Worm (Caenorhabditis elegans) whole organism, late embryonic: ENCODE data around the gene F23D12.2.

ENCODE experiments used
- C38D4.7 ChIP-seq: fragments of 200-800 bp; sonication (Bioruptor generic); optimal IDR thresholded peaks from 2 replicates; lab custom pipeline; 2018; ENCODE audit warnings: mild to moderate bottlenecking, missing genetic modification characterization, moderate library complexity, missing compliant biosample characterization
- K02D7.2 ChIP-seq: sonication (generic microtip); optimal IDR thresholded peaks from 2 replicates; lab custom pipeline; 2017; ENCODE audit warnings: mild to moderate bottlenecking, missing genetic modification characterization, missing compliant biosample characterization
- K09A11.1 ChIP-seq: sonication (generic microtip); optimal IDR thresholded peaks from 2 replicates; lab custom pipeline; 2017; ENCODE audit warnings: antibody characterized with exemption, mild to moderate bottlenecking, missing genetic modification characterization, missing compliant biosample characterization; ENCODE audit not compliant: insufficient read depth
- Y22D7AL.16 ChIP-seq: sonication (generic microtip); optimal IDR thresholded peaks from 2 replicates; lab custom pipeline; 2016; ENCODE audit warnings: missing genetic modification characterization, missing compliant biosample characterization
- ama-1 ChIP-seq: fragments of 150-350 bp; optimal IDR thresholded peaks from 2 replicates; lab custom pipeline; 2014
- ceh-14 ChIP-seq: sonication (generic microtip); optimal IDR thresholded peaks from 2 replicates; lab custom pipeline; 2016; ENCODE audit warnings: missing genotype, missing genetic modification characterization, missing compliant biosample characterization
- ceh-18 ChIP-seq: sonication (generic microtip); optimal IDR thresholded peaks from 2 replicates; lab custom pipeline; 2016; ENCODE audit warnings: missing genetic modification characterization, missing compliant biosample characterization
- ceh-19 ChIP-seq: fragments of 200-800 bp; sonication (Bioruptor generic); optimal IDR thresholded peaks from 2 replicates; lab custom pipeline; 2018; ENCODE audit warnings: mild to moderate bottlenecking, missing genetic modification characterization, missing compliant biosample characterization
- ceh-2 ChIP-seq: sonication (generic microtip); optimal IDR thresholded peaks from 2 replicates; lab custom pipeline; 2016; ENCODE audit warnings: missing genotype, missing genetic modification characterization, missing compliant biosample characterization
- ceh-22 ChIP-seq: sonication (generic microtip); optimal IDR thresholded peaks from 2 replicates; lab custom pipeline; 2017; ENCODE audit warnings: missing biosample characterization, missing genetic modification characterization
- ceh-31 ChIP-seq: sonication (generic microtip); optimal IDR thresholded peaks from 2 replicates; lab custom pipeline; 2016; ENCODE audit warnings: missing genetic modification characterization, missing compliant biosample characterization
- ceh-34 ChIP-seq: sonication (generic microtip); optimal IDR thresholded peaks from 2 replicates; lab custom pipeline; 2016; ENCODE audit warnings: mild to moderate bottlenecking, missing genetic modification characterization, missing compliant biosample characterization
- ceh-48 ChIP-seq: sonication (generic microtip); optimal IDR thresholded peaks from 2 replicates; lab custom pipeline; 2016; ENCODE audit warnings: missing genetic modification characterization, inconsistent platforms, missing compliant biosample characterization
- ceh-6 ChIP-seq: fragments of 200-800 bp; sonication (Bioruptor generic); optimal IDR thresholded peaks from 2 replicates; lab custom pipeline; 2018; ENCODE audit warnings: mild to moderate bottlenecking, missing genetic modification characterization, missing compliant biosample characterization
- che-1 ChIP-seq: sonication (generic microtip); optimal IDR thresholded peaks from 2 replicates; lab custom pipeline; 2016; ENCODE audit warnings: mild to moderate bottlenecking, missing genetic modification characterization, missing compliant biosample characterization
- dve-1 ChIP-seq: sonication (generic microtip); optimal IDR thresholded peaks from 2 replicates; lab custom pipeline; 2017; ENCODE audit warnings: antibody characterized with exemption, mild to moderate bottlenecking, missing genetic modification characterization, missing compliant biosample characterization
- eyg-1 ChIP-seq: sonication (generic microtip); optimal IDR thresholded peaks from 2 replicates; lab custom pipeline; 2016; ENCODE audit warnings: missing genotype, missing genetic modification characterization, missing compliant biosample characterization
- fax-1 ChIP-seq: sonication (generic microtip); optimal IDR thresholded peaks from 2 replicates; lab custom pipeline; 2016; ENCODE audit warnings: missing genotype, missing genetic modification characterization, missing compliant biosample characterization
- fkh-6 ChIP-seq: sonication (generic microtip); optimal IDR thresholded peaks from 2 replicates; lab custom pipeline; 2016; ENCODE audit warnings: missing genetic modification characterization, missing compliant biosample characterization
- gmeb-2 ChIP-seq: sonication (generic microtip); optimal IDR thresholded peaks from 2 replicates; lab custom pipeline; 2016; ENCODE audit warnings: missing genetic modification characterization, inconsistent platforms, missing compliant biosample characterization
- hlh-15 ChIP-seq: sonication (generic microtip); optimal IDR thresholded peaks from 2 replicates; lab custom pipeline; 2016; ENCODE audit warnings: missing genetic modification characterization, missing compliant biosample characterization
- hlh-30 ChIP-seq: sonication (generic microtip); optimal IDR thresholded peaks from 2 replicates; lab custom pipeline; 2017; ENCODE audit warnings: antibody characterized with exemption, missing genetic modification characterization, missing compliant biosample characterization; ENCODE audit not compliant: insufficient read depth
- hlh-6 ChIP-seq: sonication (generic microtip); optimal IDR thresholded peaks from 2 replicates; lab custom pipeline; 2016; ENCODE audit warnings: missing genotype, missing genetic modification characterization, missing compliant biosample characterization
- hlh-8 ChIP-seq: sonication (generic microtip); optimal IDR thresholded peaks from 2 replicates; lab custom pipeline; 2016; ENCODE audit warnings: missing genotype, missing genetic modification characterization, missing compliant biosample characterization
- lim-6 ChIP-seq: sonication (generic microtip); optimal IDR thresholded peaks from 2 replicates; lab custom pipeline; 2016; ENCODE audit warnings: missing genetic modification characterization, missing compliant biosample characterization
- lin-11 ChIP-seq: fragments of 200-800 bp; sonication (Bioruptor generic); optimal IDR thresholded peaks from 2 replicates; lab custom pipeline; 2018; ENCODE audit warnings: mild to moderate bottlenecking, missing genetic modification characterization, missing compliant biosample characterization
- pag-3 ChIP-seq: sonication (generic microtip); optimal IDR thresholded peaks from 2 replicates; lab custom pipeline; 2016; ENCODE audit warnings: missing compliant biosample characterization, missing genetic modification characterization, borderline replicate concordance
- pat-9 ChIP-seq: fragments of 200-800 bp; sonication (Bioruptor generic); optimal IDR thresholded peaks from 2 replicates; lab custom pipeline; 2018; ENCODE audit warnings: mild to moderate bottlenecking, missing genetic modification characterization, moderate library complexity, missing compliant biosample characterization
- pqm-1 ChIP-seq: sonication (generic microtip); optimal IDR thresholded peaks from 2 replicates; lab custom pipeline; 2016; ENCODE audit warnings: missing genetic modification characterization, missing compliant biosample characterization
- pros-1 ChIP-seq: fragments of 150-350 bp; optimal IDR thresholded peaks from 2 replicates; lab custom pipeline; 2014; ENCODE audit warnings: missing biosample characterization, missing genetic modification reagents, missing genetic modification characterization
- ref-2 ChIP-seq: sonication (generic microtip); optimal IDR thresholded peaks from 2 replicates; lab custom pipeline; 2016; ENCODE audit warnings: missing genetic modification characterization, missing compliant biosample characterization
- sdc-2 ChIP-seq: sonication (generic microtip); optimal IDR thresholded peaks from 2 replicates; lab custom pipeline; 2016; ENCODE audit warnings: missing genotype, missing genetic modification characterization, missing compliant biosample characterization
- sox-2 ChIP-seq: fragments of 200-800 bp; sonication (Bioruptor generic); IDR thresholded peaks from 2 replicates; pipeline ENCODE4 v1.3.6; 2022; ENCODE audit warnings: missing genetic modification reagents, missing genetic modification characterization, missing compliant biosample characterization
- sox-4 ChIP-seq: sonication (generic microtip); optimal IDR thresholded peaks from 2 replicates; lab custom pipeline; 2017; ENCODE audit warnings: mild to moderate bottlenecking, missing genetic modification characterization, inconsistent platforms, missing compliant biosample characterization
- tbx-2 ChIP-seq: sonication (generic microtip); optimal IDR thresholded peaks from 2 replicates; lab custom pipeline; 2016; ENCODE audit warnings: missing genetic modification characterization, missing compliant biosample characterization
- tbx-7 ChIP-seq: sonication (generic microtip); optimal IDR thresholded peaks from 2 replicates; lab custom pipeline; 2016; ENCODE audit warnings: missing genotype, missing genetic modification characterization, missing compliant biosample characterization
- ttx-3 ChIP-seq: sonication (generic microtip); optimal IDR thresholded peaks from 2 replicates; lab custom pipeline; 2016; ENCODE audit warnings: missing genetic modification reagents, missing genetic modification characterization, missing compliant biosample characterization
- unc-3 ChIP-seq, 2 experiments: fragments of 200-800 bp in 1 of 2; sonication (Bioruptor generic) in 1 of 2; sonication (generic microtip) in 1 of 2; conservative IDR thresholded peaks in 1 of 2; optimal IDR thresholded peaks in 1 of 2; 2 replicates each; pipeline versions ENCODE4 v1.3.6 to Lab custom; 2016 to 2022; ENCODE audit warnings: missing compliant biosample characterization in 2 of 2, missing genetic modification characterization in 2 of 2, missing genetic modification reagents in 1 of 2
- unc-55 ChIP-seq: sonication (generic microtip); optimal IDR thresholded peaks from 2 replicates; lab custom pipeline; 2017; ENCODE audit warnings: missing biosample characterization, missing genetic modification reagents, missing genetic modification characterization
- unc-86 ChIP-seq: sonication (generic microtip); optimal IDR thresholded peaks from 2 replicates; lab custom pipeline; 2016; ENCODE audit warnings: missing genetic modification characterization, missing compliant biosample characterization
- ztf-16 ChIP-seq: sonication (generic microtip); optimal IDR thresholded peaks from 2 replicates; lab custom pipeline; 2017; ENCODE audit warnings: missing genetic modification characterization, missing compliant biosample characterization

Gene F23D12.2

DNA sequence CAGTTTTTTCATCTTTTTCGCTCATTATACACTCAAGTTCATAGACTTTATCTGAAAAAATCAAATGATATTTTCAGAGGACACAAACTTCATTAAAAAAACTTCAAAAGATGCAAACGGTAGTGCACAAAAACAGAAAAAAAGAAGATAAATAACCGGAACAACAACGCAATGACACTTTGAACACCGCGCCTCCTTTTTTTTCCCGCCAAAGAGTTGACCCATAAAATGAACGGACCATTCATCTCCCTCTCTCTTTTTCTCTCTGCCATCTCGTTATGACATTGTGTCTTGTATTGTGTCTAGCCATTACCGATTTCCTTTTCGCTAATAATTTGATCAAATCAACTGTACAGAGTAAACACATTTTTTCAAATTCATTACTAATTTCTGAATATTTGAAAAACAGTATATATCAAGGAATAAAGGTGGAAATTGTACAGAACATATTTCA lies at the start of gene F23D12.2:
Gene F23D12.2, minus strand, starts transcription at position 51 of the 454 bp plus-strand sequence.
- TF ChIP-seq tbx-2 (tag; lab: Kevin White, UChicago) (no peak), lim-6 (tag; lab: Kevin White, UChicago) (no peak), C38D4.7 (GFP tag; lab: Kevin White, UChicago) (no peak), dve-1 (tag; lab: Kevin White, UChicago) (no peak), ama-1 (lab: Kevin White, UChicago) (no peak), tbx-7 (tag; lab: Kevin White, UChicago) (no peak), fkh-6 (tag; lab: Kevin White, UChicago) (no peak), sdc-2 (no peak), fax-1 (no peak), K09A11.1 (tag; lab: Kevin White, UChicago) (no peak), ceh-31 (tag; lab: Kevin White, UChicago) (no peak)

DNA sequence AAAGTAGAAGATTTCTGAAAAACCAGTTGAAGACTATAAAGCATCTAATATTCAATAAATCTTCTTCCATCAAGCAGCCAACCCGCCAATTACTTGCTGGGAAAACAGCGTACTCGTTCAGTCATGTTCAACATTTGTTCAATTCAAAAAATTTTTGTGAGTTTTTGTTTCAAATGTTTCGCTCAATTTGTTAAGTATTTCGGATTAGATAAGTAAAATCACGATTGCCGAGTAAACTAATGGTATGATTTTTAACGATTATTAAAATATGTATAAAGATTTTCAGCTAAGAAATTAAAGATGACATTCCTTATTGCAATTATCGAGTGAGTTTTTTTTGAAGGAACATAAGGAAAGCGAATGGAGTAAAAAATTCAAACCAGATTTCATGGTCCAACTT lies 49.3 kb upstream of the F23D12.2 start, which contains the start of gene M163.10:
Gene M163.10, plus strand, starts transcription at position 301 of the 400 bp plus-strand sequence.
- TF ChIP-seq ceh-2 (tag; lab: Kevin White, UChicago) (no peak), ttx-3 (tag; lab: Kevin White, UChicago) (no peak)

DNA sequence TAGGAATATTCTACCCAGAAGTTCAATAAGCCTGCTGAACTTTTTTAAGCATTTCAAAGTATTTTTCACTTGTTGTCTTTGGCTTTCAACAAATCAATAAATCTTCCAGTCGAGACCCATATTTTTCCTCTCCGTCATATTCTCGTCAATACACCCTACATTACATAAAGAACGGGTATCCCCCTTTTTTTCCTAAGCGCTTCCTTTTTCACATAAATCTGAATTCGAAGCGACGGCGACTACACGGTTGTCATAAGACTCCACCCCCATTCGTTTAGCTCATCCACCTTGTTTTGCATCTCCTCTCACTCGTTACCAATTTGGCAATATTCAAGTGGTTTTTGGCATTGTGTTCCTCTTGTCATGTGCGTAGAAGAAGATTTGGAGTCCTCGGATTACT lies 47.9 kb upstream of the F23D12.2 start, which contains the start of gene M163.9:
Gene M163.9, plus strand, starts transcription at position 301 of the 400 bp plus-strand sequence.
- TF ChIP-seq hlh-15 (tag; lab: Kevin White, UChicago), result no peak
- no peak for TF ChIP-seq unc-55
- no peak for TF ChIP-seq hlh-6 (tag; lab: Kevin White, UChicago)
- no peak for TF ChIP-seq sox-2 (GFP tag; lab: Robert Waterston, UW)
- no peak for TF ChIP-seq lin-11 (tag; lab: Kevin White, UChicago)
- no peak for TF ChIP-seq gmeb-2
- TF ChIP-seq fax-1, result no peak
- no peak for TF ChIP-seq ceh-48

DNA sequence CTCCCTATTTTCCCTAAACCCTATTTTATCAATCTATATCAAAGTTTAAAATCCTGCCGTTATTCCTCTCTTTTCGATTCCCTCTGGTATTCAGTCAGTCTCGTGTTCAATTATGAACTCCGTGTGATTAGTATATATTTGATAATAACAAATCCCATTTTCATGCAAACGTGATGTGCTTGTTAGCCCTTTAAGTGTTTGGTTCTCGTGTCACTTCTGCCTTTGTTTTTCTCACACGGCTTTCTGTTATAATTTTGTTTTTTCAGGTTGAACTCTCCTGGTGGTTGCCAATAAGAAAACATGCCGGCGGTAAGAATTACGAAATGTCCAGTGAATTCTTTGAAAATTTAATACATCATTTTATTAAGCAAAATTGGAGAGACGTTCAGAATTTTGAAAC lies 45.2 kb upstream of the F23D12.2 start, which contains the start of gene M163.21:
Gene M163.21, plus strand, starts transcription at position 301 of the 400 bp plus-strand sequence.
- no peak for TF ChIP-seq ceh-14 (tag; lab: Kevin White, UChicago)
- TF ChIP-seq hlh-8 (tag; lab: Kevin White, UChicago), result no peak
- no peak for TF ChIP-seq C38D4.7 (GFP tag; lab: Kevin White, UChicago)
- no peak for TF ChIP-seq ceh-18 (tag; lab: Kevin White, UChicago)
- TF ChIP-seq K02D7.2 (tag; lab: Kevin White, UChicago), result no peak
- TF ChIP-seq eyg-1 (tag; lab: Kevin White, UChicago), result no peak
- no peak for TF ChIP-seq fax-1
- TF ChIP-seq K09A11.1 (tag; lab: Kevin White, UChicago), result no peak

DNA sequence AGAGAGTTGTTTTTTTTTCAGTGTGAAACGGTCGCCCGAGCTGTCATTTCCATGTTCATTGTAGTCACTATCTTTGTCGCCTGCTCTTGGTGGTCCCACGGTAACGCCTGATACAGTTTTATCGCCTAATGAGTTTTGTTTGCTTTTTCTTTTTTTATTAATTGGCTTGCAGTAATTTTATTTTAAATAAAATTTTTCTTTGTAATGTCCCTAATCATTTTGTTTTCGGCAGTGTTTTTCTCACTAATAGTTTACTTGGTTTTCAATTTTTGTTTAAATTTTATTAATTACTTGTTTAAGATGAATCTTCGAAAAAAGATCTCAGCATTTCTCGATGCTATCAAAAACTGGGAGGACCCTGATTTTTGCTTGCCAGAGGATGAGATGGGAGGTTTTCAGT lies 44.2 kb upstream of the F23D12.2 start, which contains the start of gene M163.22:
Gene M163.22, plus strand, starts transcription at position 301 of the 400 bp plus-strand sequence.
- no peak for TF ChIP-seq sox-4 (tag; lab: Kevin White, UChicago)
- TF ChIP-seq K02D7.2 (tag; lab: Kevin White, UChicago), result no peak
- TF ChIP-seq ceh-48, result no peak
- TF ChIP-seq fax-1, result no peak
- no peak for TF ChIP-seq K09A11.1 (tag; lab: Kevin White, UChicago)
- no peak for TF ChIP-seq ref-2
- TF ChIP-seq dve-1 (tag; lab: Kevin White, UChicago), result no peak
- no peak for TF ChIP-seq unc-86 (tag; lab: Kevin White, UChicago)
- TF ChIP-seq che-1 (tag; lab: Kevin White, UChicago), result no peak
- TF ChIP-seq, all 69 proteins: peak for 0

DNA sequence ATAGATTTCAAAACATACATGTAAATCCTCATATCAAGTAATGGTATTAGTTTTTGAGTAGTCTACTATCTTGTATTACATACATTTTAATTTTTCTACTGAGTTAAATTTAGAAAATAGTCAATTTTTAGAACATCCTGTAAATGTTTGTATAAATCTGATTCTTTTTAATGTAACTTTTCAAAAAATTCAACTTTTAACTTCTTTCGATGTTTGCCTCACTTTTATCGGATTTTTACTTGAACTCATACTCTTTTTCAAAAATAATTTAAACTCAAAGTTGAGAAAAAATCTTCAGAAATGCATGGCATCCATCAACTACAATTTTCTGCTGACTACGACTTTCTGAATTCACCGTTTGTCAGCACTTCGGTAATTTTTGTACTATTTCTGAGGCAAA lies 43.1 kb upstream of the F23D12.2 start, which contains the start of gene M163.7:
Gene M163.7, plus strand, starts transcription at position 301 of the 400 bp plus-strand sequence.
- TF ChIP-seq ceh-14 (tag; lab: Kevin White, UChicago) (no peak), ztf-16 (no peak), unc-3 (GFP tag; conservative IDR thresholded peaks at IDR 0.05; lab: Robert Waterston, UW) (no peak), unc-3 (tag; optimal IDR thresholded peaks at IDR 0.05; lab: Kevin White, UChicago) (no peak), pros-1 (tag; lab: Kevin White, UChicago) (no peak), lin-11 (tag; lab: Kevin White, UChicago) (no peak), ceh-34 (tag; lab: Kevin White, UChicago) (no peak), pag-3 (tag; lab: Kevin White, UChicago) (no peak), pqm-1 (tag; lab: Kevin White, UChicago) (no peak), ceh-22 (tag; lab: Kevin White, UChicago) (no peak), hlh-30 (no peak), Y22D7AL.16 (tag; lab: Kevin White, UChicago) (no peak), pat-9 (tag; lab: Kevin White, UChicago) (no peak), K09A11.1 (tag; lab: Kevin White, UChicago) (no peak), ceh-6 (GFP tag; lab: Kevin White, UChicago) (no peak), ceh-19 (no peak), che-1 (tag; lab: Kevin White, UChicago) (no peak), ama-1 (lab: Kevin White, UChicago) (no peak)
